Worm (Caenorhabditis elegans) whole organism, young adult: ENCODE data around the gene spcs-3.
A peak's percentile ranks its signal among the peaks of the same experiment; 100 is the strongest.

Experiments
- B0019.2 ChIP-seq: fragments of 200-800 bp; sonication (Bioruptor generic); conservative IDR thresholded peaks from 2 replicates; pipeline ENCODE4 v1.3.6; 2022; ENCODE audit warnings: missing genetic modification reagents, missing genetic modification characterization, missing compliant biosample characterization
- B0261.1 ChIP-seq: sonication (generic microtip); optimal IDR thresholded peaks from 2 replicates; lab custom pipeline; 2016; ENCODE audit warnings: mild to moderate bottlenecking, missing genetic modification characterization, moderate library complexity, missing compliant biosample characterization
- D2030.7 ChIP-seq: fragments of 200-800 bp; sonication (Bioruptor generic); IDR thresholded peaks from 2 replicates; pipeline ENCODE4 v1.3.6; 2022; ENCODE audit warnings: missing genetic modification reagents, missing genetic modification characterization, missing compliant biosample characterization
- F23B12.7 ChIP-seq: sonication (generic microtip); optimal IDR thresholded peaks from 2 replicates; lab custom pipeline; 2017; ENCODE audit warnings: missing genetic modification characterization, mild to moderate bottlenecking, missing compliant biosample characterization, antibody characterized with exemption, moderate library complexity; ENCODE audit not compliant: insufficient read depth
- F33H1.4 ChIP-seq: fragments of 200-800 bp; sonication (Bioruptor generic); IDR thresholded peaks from 2 replicates; pipeline ENCODE4 v1.3.6; 2022; ENCODE audit warnings: missing genetic modification reagents, missing genetic modification characterization, missing compliant biosample characterization
- F39B2.1 ChIP-seq: fragments of 200-800 bp; sonication (Bioruptor generic); IDR thresholded peaks from 2 replicates; pipeline ENCODE4 v1.3.6; 2022; ENCODE audit warnings: missing genetic modification reagents, missing genetic modification characterization, missing compliant biosample characterization
- F52B5.7 ChIP-seq: sonication (generic microtip); optimal IDR thresholded peaks from 2 replicates; lab custom pipeline; 2016; ENCODE audit warnings: mild to moderate bottlenecking, missing genetic modification characterization, missing compliant biosample characterization
- Y53F4B.3 ChIP-seq: fragments of 200-800 bp; sonication (Bioruptor generic); IDR thresholded peaks from 2 replicates; pipeline ENCODE4 v1.3.6; 2022; ENCODE audit warnings: missing genetic modification reagents, missing genetic modification characterization, missing compliant biosample characterization
- Y53G8AR.9 ChIP-seq: fragments of 200-800 bp; sonication (Bioruptor generic); conservative IDR thresholded peaks from 2 replicates; pipeline ENCODE4 v1.3.6; 2022; ENCODE audit warnings: missing genetic modification reagents, missing genetic modification characterization, missing compliant biosample characterization
- Y56A3A.18 ChIP-seq: fragments of 200-800 bp; sonication (Bioruptor generic); IDR thresholded peaks from 2 replicates; pipeline ENCODE4 v1.3.6; 2022; ENCODE audit warnings: missing genetic modification reagents, missing genetic modification characterization, missing compliant biosample characterization
- ZK185.1 ChIP-seq: sonication (generic microtip); optimal IDR thresholded peaks from 2 replicates; lab custom pipeline; 2016; ENCODE audit warnings: mild to moderate bottlenecking, missing genetic modification characterization, missing compliant biosample characterization; ENCODE audit not compliant: poor library complexity, severe bottlenecking
- attf-3 ChIP-seq: fragments of 200-800 bp; sonication (Bioruptor generic); conservative IDR thresholded peaks from 2 replicates; pipeline ENCODE4 v1.3.6; 2022; ENCODE audit warnings: missing genetic modification reagents, missing genetic modification characterization, missing compliant biosample characterization
- dpl-1 ChIP-seq: fragments of 150-350 bp; optimal IDR thresholded peaks from 2 replicates; lab custom pipeline; 2014; ENCODE audit warnings: missing biosample characterization, missing genetic modification reagents, missing genetic modification characterization
- efl-1 ChIP-seq: fragments of 150-350 bp; optimal IDR thresholded peaks from 2 replicates; lab custom pipeline; 2014; ENCODE audit warnings: missing biosample characterization, missing genetic modification reagents, missing genetic modification characterization
- egl-18 ChIP-seq: fragments of 200-800 bp; sonication (Bioruptor generic); IDR thresholded peaks from 2 replicates; pipeline ENCODE4 v1.3.6; 2022; ENCODE audit warnings: missing genetic modification reagents, missing genetic modification characterization, missing compliant biosample characterization
- egrh-3 ChIP-seq: fragments of 200-800 bp; sonication (Bioruptor generic); IDR thresholded peaks from 2 replicates; pipeline ENCODE4 v1.3.6; 2022; ENCODE audit warnings: missing genetic modification reagents, missing genetic modification characterization, missing compliant biosample characterization
- ekl-4 ChIP-seq: fragments of 200-800 bp; sonication (Bioruptor generic); IDR thresholded peaks from 2 replicates; pipeline ENCODE4 v1.3.6; 2022; ENCODE audit warnings: missing genetic modification reagents, missing genetic modification characterization, missing compliant biosample characterization
- ets-4 ChIP-seq: fragments of 200-800 bp; sonication (Bioruptor generic); optimal IDR thresholded peaks from 2 replicates; lab custom pipeline; 2018; ENCODE audit warnings: mild to moderate bottlenecking, missing genetic modification characterization, missing compliant biosample characterization
- hlh-12 ChIP-seq: sonication (generic microtip); optimal IDR thresholded peaks from 2 replicates; lab custom pipeline; 2016; ENCODE audit warnings: missing genetic modification characterization, missing compliant biosample characterization
- hmg-20 ChIP-seq: fragments of 200-800 bp; sonication (Bioruptor generic); IDR thresholded peaks from 2 replicates; pipeline ENCODE4 v1.3.6; 2022; ENCODE audit warnings: missing genetic modification reagents, missing genetic modification characterization, missing compliant biosample characterization
- lsl-1 ChIP-seq: fragments of 200-800 bp; sonication (Bioruptor generic); optimal IDR thresholded peaks from 2 replicates; lab custom pipeline; 2018; ENCODE audit warnings: mild to moderate bottlenecking, missing genetic modification characterization, moderate library complexity, missing compliant biosample characterization
- lsy-27 ChIP-seq: sonication (generic microtip); optimal IDR thresholded peaks from 2 replicates; lab custom pipeline; 2017; ENCODE audit warnings: missing genetic modification characterization, mild to moderate bottlenecking, missing compliant biosample characterization, antibody characterized with exemption, missing genotype, borderline replicate concordance; ENCODE audit not compliant: insufficient read depth
- madf-10 ChIP-seq: sonication (generic microtip); optimal IDR thresholded peaks from 2 replicates; lab custom pipeline; 2016; ENCODE audit warnings: mild to moderate bottlenecking, missing genetic modification characterization, missing compliant biosample characterization
- madf-3 ChIP-seq: fragments of 200-800 bp; sonication (Bioruptor generic); IDR thresholded peaks from 2 replicates; pipeline ENCODE4 v1.3.6; 2022; ENCODE audit warnings: missing genetic modification reagents, missing genetic modification characterization, missing compliant biosample characterization
- madf-6 ChIP-seq: fragments of 200-800 bp; sonication (Bioruptor generic); IDR thresholded peaks from 2 replicates; pipeline ENCODE4 v1.3.6; 2022; ENCODE audit warnings: missing genetic modification reagents, missing genetic modification characterization, missing compliant biosample characterization
- nhr-27 ChIP-seq: fragments of 200-800 bp; sonication (Bioruptor generic); optimal IDR thresholded peaks from 2 replicates; lab custom pipeline; 2018; ENCODE audit warnings: mild to moderate bottlenecking, missing genetic modification characterization, moderate library complexity, missing compliant biosample characterization
- pha-4 ChIP-seq: fragments of 150-350 bp; sonication (generic microtip); optimal IDR thresholded peaks from 2 replicates; lab custom pipeline; 2014; ENCODE audit warnings: missing biosample characterization, missing genetic modification reagents, missing genetic modification characterization
- rcor-1 ChIP-seq: fragments of 200-800 bp; sonication (Bioruptor generic); IDR thresholded peaks from 2 replicates; pipeline ENCODE4 v1.3.6; 2022; ENCODE audit warnings: missing genetic modification reagents, missing genetic modification characterization, missing compliant biosample characterization
- snpc-1.3 ChIP-seq: sonication (generic microtip); optimal IDR thresholded peaks from 2 replicates; lab custom pipeline; 2017; ENCODE audit warnings: missing genetic modification characterization, mild to moderate bottlenecking, missing compliant biosample characterization, antibody characterized with exemption, moderate library complexity, missing genotype, missing genetic modification reagents; ENCODE audit not compliant: insufficient read depth
- snpc-4 ChIP-seq, 5 experiments: fragments of 150-350 bp in 1 of 5; sonication (generic microtip) in 4 of 5; optimal IDR thresholded peaks; 2 replicates each; lab custom pipeline; 2014 to 2018; ENCODE audit warnings: missing genetic modification characterization in 5 of 5, missing biosample characterization in 3 of 5, antibody characterized with exemption in 2 of 5, mild to moderate bottlenecking in 2 of 5, missing compliant biosample characterization in 2 of 5, missing genotype in 2 of 5, moderate library complexity in 2 of 5, missing genetic modification reagents in 1 of 5
- tbp1 ChIP-seq: fragments of 200-800 bp; sonication (Bioruptor generic); optimal IDR thresholded peaks from 2 replicates; lab custom pipeline; 2018; ENCODE audit warnings: mild to moderate bottlenecking, missing genetic modification characterization, missing compliant biosample characterization
- zim-3 ChIP-seq: sonication (generic microtip); optimal IDR thresholded peaks from 2 replicates; lab custom pipeline; 2017; ENCODE audit warnings: mild to moderate bottlenecking, missing genetic modification characterization, moderate library complexity, missing compliant biosample characterization
- ztf-26 ChIP-seq: sonication (generic microtip); optimal IDR thresholded peaks from 2 replicates; lab custom pipeline; 2017; ENCODE audit warnings: missing genetic modification characterization, missing compliant biosample characterization

Gene spcs-3

DNA sequence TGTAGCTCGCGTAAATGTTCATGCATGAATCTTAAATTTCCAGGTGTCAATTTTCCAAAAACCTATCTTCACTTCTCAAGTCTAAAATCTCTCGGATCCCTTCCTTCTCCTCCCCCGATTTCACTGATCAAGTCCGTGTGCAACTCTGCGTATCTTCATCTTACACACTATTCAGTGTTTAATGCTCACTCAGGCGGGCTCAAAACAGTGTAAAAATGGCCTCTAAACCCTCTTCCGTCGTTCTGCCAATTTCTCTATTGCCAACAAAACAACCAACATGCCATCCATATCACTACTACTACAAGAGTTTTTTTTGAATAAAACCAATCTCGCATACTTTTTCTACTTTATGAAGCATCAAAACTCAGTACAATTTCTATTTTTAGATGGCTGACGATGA is 22.7 kb upstream of the spcs-3 start, which contains the start of gene F44B9.2:
Gene F44B9.2 (plus strand): TSS at position 387 of the 400 bp plus-strand sequence.
- no peak for TF ChIP-seq attf-3
- TF ChIP-seq Y53G8AR.9 (GFP tag; lab: Robert Waterston, UW): no peak
- no peak for TF ChIP-seq F23B12.7 (tag; lab: Kevin White, UChicago)
- no peak for TF ChIP-seq D2030.7 (GFP tag; lab: Robert Waterston, UW)

DNA sequence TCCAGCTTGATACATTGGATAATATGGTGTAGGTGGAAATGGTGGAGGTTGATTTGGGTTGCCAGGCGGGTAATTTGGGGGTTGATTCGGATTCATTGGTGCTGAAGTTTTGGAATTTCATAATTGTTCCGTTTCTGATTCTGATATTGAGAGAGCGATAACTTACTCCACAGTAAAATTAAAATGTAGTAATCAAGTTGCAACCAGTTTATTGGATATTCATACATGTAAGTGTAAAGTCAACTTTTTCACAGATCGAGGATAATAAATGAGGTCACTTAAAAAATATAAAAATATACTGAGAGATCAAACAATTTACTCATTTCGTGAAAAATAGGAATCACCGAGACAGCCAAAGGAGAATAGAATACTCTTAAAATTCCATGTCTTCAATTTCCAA is 16.9 kb upstream of the spcs-3 start, which contains the start of gene mdt-30:
Gene mdt-30 (minus strand): TSS at position 101 of the 400 bp plus-strand sequence.
- TF ChIP-seq Y56A3A.18 (no peak), ekl-4 (GFP tag; lab: Robert Waterston, UW) (0 out of 2 replicates have a peak, but pooled peaks have one; percentile 40), rcor-1 (GFP tag; lab: Robert Waterston, UW) (0 out of 2 replicates have a peak, but pooled peaks have one; percentile 12), Y53F4B.3 (GFP tag; lab: Robert Waterston, UW) (no peak), madf-3 (GFP tag; lab: Robert Waterston, UW) (0 out of 2 replicates have a peak, but pooled peaks have one; percentile 12), lsy-27 (tag; lab: Kevin White, UChicago) (no peak), B0019.2 (GFP tag; lab: Robert Waterston, UW) (0 out of 2 replicates have a peak, but pooled peaks have one; percentile 30)
- TF ChIP-seq, all 124 proteins: peak for 4

DNA sequence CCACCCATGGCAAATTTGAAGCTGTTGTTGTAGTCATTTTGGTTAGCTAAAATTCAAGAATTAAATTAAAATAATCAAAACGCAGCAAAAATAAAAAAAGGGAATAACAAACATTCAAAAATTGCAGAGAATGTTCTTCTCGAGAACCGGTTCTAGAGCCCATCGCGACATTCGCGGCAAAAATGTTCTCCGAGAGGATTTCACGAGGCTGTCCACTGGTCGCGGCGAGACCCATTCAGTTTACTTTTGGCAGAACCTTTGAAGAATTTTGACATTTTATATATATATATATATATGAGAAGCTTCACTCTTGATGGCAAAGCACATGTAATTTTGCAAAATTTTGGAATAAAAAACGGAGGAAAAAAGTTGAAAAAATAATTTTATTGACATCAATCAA is 15.3 kb upstream of the spcs-3 start, which contains the start of gene F44B9.8:
Gene F44B9.8 (minus strand): TSS at position 163 of the 400 bp plus-strand sequence.
- TF ChIP-seq dpl-1 (GFP tag; lab: Kevin White, UChicago) (peak; percentile 32), madf-6 (GFP tag; lab: Robert Waterston, UW) (peak; percentile 62; the same call in 1 of the 2 replicates), efl-1 (GFP tag; lab: Kevin White, UChicago) (peak; percentile 42), ZK185.1 (tag; lab: Kevin White, UChicago) (no peak), madf-10 (no peak), lsl-1 (GFP tag; lab: Kevin White, UChicago) (peak; percentile 9), pha-4 (tag; lab: Kevin White, UChicago) (peak; percentile 9), Y53F4B.3 (GFP tag; lab: Robert Waterston, UW) (no peak), F33H1.4 (GFP tag; lab: Robert Waterston, UW) (peak; percentile 80), nhr-27 (tag; lab: Kevin White, UChicago) (no peak)
- TF ChIP-seq, all 124 proteins: peak for 6

DNA sequence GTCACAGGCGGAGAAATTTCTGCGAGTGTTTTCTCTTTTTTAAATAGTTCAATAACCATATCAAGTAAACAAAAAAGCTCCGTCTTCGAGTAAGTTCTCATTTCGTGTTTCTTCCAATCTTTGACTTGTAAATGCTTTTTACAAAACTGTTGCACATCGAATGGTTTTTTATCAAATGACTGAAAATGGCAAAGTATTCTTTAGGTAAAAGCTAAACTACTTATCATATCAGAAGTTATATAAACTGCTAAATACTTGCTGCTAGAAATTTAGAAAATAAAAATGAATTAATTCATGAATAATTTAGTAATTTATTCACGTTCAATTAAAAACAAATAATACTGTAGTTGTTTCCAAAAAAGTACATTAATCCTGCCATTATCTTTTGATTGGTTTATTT is 13.9 kb upstream of the spcs-3 start, which contains the start of gene F44B9.9:
Gene F44B9.9 (minus strand): TSS at position 101 of the 400 bp plus-strand sequence.
- TF ChIP-seq egl-18 (GFP tag; lab: Robert Waterston, UW): no peak
- TF ChIP-seq F52B5.7 (tag; lab: Kevin White, UChicago): no peak
- TF ChIP-seq snpc-4 (GFP tag; optimal IDR thresholded peaks at IDR 0.05; lab: Kevin White, UChicago): no peak
- no peak for TF ChIP-seq snpc-4 (tag; optimal IDR thresholded peaks at IDR 0.05; lab: Kevin White, UChicago)
- TF ChIP-seq F33H1.4 (GFP tag; lab: Robert Waterston, UW): no peak
- no peak for TF ChIP-seq ets-4 (GFP tag; lab: Kevin White, UChicago)
- no peak for TF ChIP-seq B0261.1
- no peak for TF ChIP-seq zim-3 (tag; lab: Kevin White, UChicago)
- TF ChIP-seq snpc-1.3 (tag; lab: Kevin White, UChicago): no peak
- no peak for TF ChIP-seq dpl-1 (GFP tag; lab: Kevin White, UChicago)
- no peak for TF ChIP-seq tbp1 (GFP tag; lab: Kevin White, UChicago)
- TF ChIP-seq ekl-4 (GFP tag; lab: Robert Waterston, UW): no peak
- TF ChIP-seq ztf-26 (tag; lab: Kevin White, UChicago): no peak
- TF ChIP-seq lsl-1 (GFP tag; lab: Kevin White, UChicago): no peak
- no peak for TF ChIP-seq F39B2.1 (GFP tag; lab: Robert Waterston, UW)
- TF ChIP-seq hmg-20 (GFP tag; lab: Robert Waterston, UW): no peak
- no peak for TF ChIP-seq egrh-3 (GFP tag; lab: Robert Waterston, UW)
- TF ChIP-seq hlh-12 (tag; lab: Kevin White, UChicago): no peak
